Fruit fly (Drosophila melanogaster) whole organism, embryonic: ENCODE measurements around the gene Usp10.

Experiments
- Bdp1 ChIP-seq: fragments of 200-800 bp; sonication (Bioruptor generic); optimal IDR thresholded peaks from 3 replicates; lab custom pipeline; 2016; ENCODE audit warnings: missing biosample characterization, missing genetic modification characterization
- BtbVII ChIP-seq: fragments of 200-800 bp; sonication (Bioruptor generic); optimal IDR thresholded peaks from 3 replicates; lab custom pipeline; 2017; ENCODE audit warnings: missing biosample characterization, mild to moderate bottlenecking, missing genetic modification characterization
- CG1024 ChIP-seq: fragments of 200-800 bp; sonication (Bioruptor generic); IDR thresholded peaks from 2 replicates; pipeline ENCODE4 v1.3.6; 2022; ENCODE audit warnings: missing biosample characterization, missing genetic modification characterization
- CG10565 ChIP-seq: fragments of 200-800 bp; sonication (Bioruptor generic); optimal IDR thresholded peaks from 3 replicates; lab custom pipeline; 2016; ENCODE audit warnings: missing biosample characterization, mild to moderate bottlenecking, missing genetic modification characterization
- CG11247 ChIP-seq: fragments of 200-800 bp; sonication (Bioruptor generic); IDR thresholded peaks from 2 replicates; pipeline ENCODE4 v1.3.6; 2022; ENCODE audit warnings: missing biosample characterization, missing genetic modification characterization
- CG12219 ChIP-seq: fragments of 200-800 bp; sonication (Bioruptor generic); optimal IDR thresholded peaks from 3 replicates; lab custom pipeline; 2018; ENCODE audit warnings: missing biosample characterization, mild to moderate bottlenecking, missing genetic modification characterization
- CG14050 ChIP-seq: fragments of 200-800 bp; sonication (Bioruptor generic); IDR thresholded peaks from 3 replicates; pipeline ENCODE4 v1.3.6; 2022; ENCODE audit warnings: missing biosample characterization, missing genetic modification characterization
- CG15269 ChIP-seq: fragments of 200-800 bp; sonication (Bioruptor generic); optimal IDR thresholded peaks from 2 replicates; lab custom pipeline; 2018; ENCODE audit warnings: missing biosample characterization, mild to moderate bottlenecking, missing genetic modification characterization, moderate library complexity
- CG1647 ChIP-seq: fragments of 200-800 bp; sonication (Bioruptor generic); optimal IDR thresholded peaks from 3 replicates; lab custom pipeline; 2016; ENCODE audit warnings: missing biosample characterization, missing genetic modification characterization
- CG16863 ChIP-seq: fragments of 200-800 bp; sonication (Bioruptor generic); optimal IDR thresholded peaks from 3 replicates; lab custom pipeline; 2016; ENCODE audit warnings: missing biosample characterization, missing genetic modification characterization
- CG2875 ChIP-seq: fragments of 200-800 bp; sonication (Bioruptor generic); optimal IDR thresholded peaks from 2 replicates; lab custom pipeline; 2017; ENCODE audit warnings: missing biosample characterization, mild to moderate bottlenecking, missing genetic modification characterization, missing genetic modification reagents
- CG31365 ChIP-seq: fragments of 200-800 bp; sonication (Bioruptor generic); optimal IDR thresholded peaks from 2 replicates; lab custom pipeline; 2018; ENCODE audit warnings: missing biosample characterization, mild to moderate bottlenecking, missing genetic modification characterization
- CG31388 ChIP-seq: fragments of 200-800 bp; sonication (Bioruptor generic); optimal IDR thresholded peaks from 2 replicates; lab custom pipeline; 2016; ENCODE audit warnings: missing biosample characterization, missing genetic modification characterization
- CG32532 ChIP-seq: fragments of 200-800 bp; sonication (Bioruptor generic); IDR thresholded peaks from 2 replicates; pipeline ENCODE4 v1.3.6; 2022; ENCODE audit warnings: missing biosample characterization, missing genetic modification characterization
- CG3407 ChIP-seq: fragments of 200-800 bp; sonication (Bioruptor generic); optimal IDR thresholded peaks from 2 replicates; lab custom pipeline; 2018; ENCODE audit warnings: missing biosample characterization, mild to moderate bottlenecking, missing genetic modification characterization
- CG42726 ChIP-seq: fragments of 200-800 bp; sonication (Bioruptor generic); IDR thresholded peaks from 2 replicates; pipeline ENCODE4 v1.3.6; 2022; ENCODE audit warnings: missing biosample characterization, missing genetic modification characterization; ENCODE audit not compliant: partially characterized antibody
- CG6175 ChIP-seq: fragments of 200-800 bp; sonication (Bioruptor generic); IDR thresholded peaks from 3 replicates; pipeline ENCODE4 v1.3.6; 2022; ENCODE audit warnings: missing biosample characterization, missing genetic modification characterization
- CG6791 ChIP-seq: fragments of 200-800 bp; sonication (Bioruptor generic); IDR thresholded peaks from 3 replicates; pipeline ENCODE4 v1.3.6; 2022; ENCODE audit warnings: missing biosample characterization, missing genetic modification characterization; ENCODE audit not compliant: partially characterized antibody
- CG8089 ChIP-seq: fragments of 200-800 bp; sonication (Bioruptor generic); optimal IDR thresholded peaks from 3 replicates; lab custom pipeline; 2016; ENCODE audit warnings: missing biosample characterization, missing genetic modification characterization
- CG8290 ChIP-seq, 3 experiments: fragments of 200-800 bp; sonication (Bioruptor generic); optimal IDR thresholded peaks; 2 replicates each; lab custom pipeline; 2016 to 2019; ENCODE audit warnings: missing biosample characterization in 3 of 3, missing genetic modification characterization in 3 of 3, mild to moderate bottlenecking in 2 of 3, moderate library complexity in 1 of 3
- CG9932 ChIP-seq: fragments of 200-800 bp; sonication (Bioruptor generic); IDR thresholded peaks from 2 replicates; pipeline ENCODE4 v1.3.6; 2022; ENCODE audit warnings: missing biosample characterization, missing genetic modification characterization
- D ChIP-seq, 2 experiments: fragments of 200-800 bp in 1 of 2; fragments of >200 bp in 1 of 2; sonication (Bioruptor generic) in 1 of 2; optimal IDR thresholded peaks; 2 replicates in 1 of 2; 3 replicates in 1 of 2; lab custom pipeline; 2017; ENCODE audit warnings: mild to moderate bottlenecking in 1 of 2, missing biosample characterization in 1 of 2, missing genetic modification characterization in 1 of 2, missing genetic modification reagents in 1 of 2
- Doc2 ChIP-seq: fragments of 200-800 bp; sonication (Bioruptor generic); IDR thresholded peaks from 2 replicates; pipeline ENCODE4 v1.3.6; 2022; ENCODE audit warnings: missing biosample characterization, missing genetic modification characterization
- Drgx ChIP-seq: fragments of 200-800 bp; sonication (Bioruptor generic); IDR thresholded peaks from 2 replicates; pipeline ENCODE4 v1.3.6; 2022; ENCODE audit warnings: missing biosample characterization, missing genetic modification characterization
- HHEX ChIP-seq: fragments of 200-800 bp; sonication (Bioruptor generic); optimal IDR thresholded peaks from 3 replicates; lab custom pipeline; 2017; ENCODE audit warnings: missing biosample characterization, mild to moderate bottlenecking, missing genetic modification characterization, missing genetic modification reagents
- Hey ChIP-seq: fragments of 200-800 bp; sonication (Bioruptor generic); optimal IDR thresholded peaks from 3 replicates; lab custom pipeline; 2018; ENCODE audit warnings: missing biosample characterization, mild to moderate bottlenecking, missing genetic modification characterization
- HmgZ ChIP-seq: fragments of 200-800 bp; sonication (Bioruptor generic); optimal IDR thresholded peaks from 2 replicates; lab custom pipeline; 2018; ENCODE audit warnings: missing biosample characterization, mild to moderate bottlenecking, missing genetic modification characterization
- Oaz ChIP-seq: fragments of 200-800 bp; sonication (Bioruptor generic); IDR thresholded peaks from 2 replicates; pipeline ENCODE4 v1.3.6; 2022; ENCODE audit warnings: missing biosample characterization, missing genetic modification characterization
- Sox102F ChIP-seq: fragments of 200-800 bp; sonication (Bioruptor generic); optimal IDR thresholded peaks from 2 replicates; lab custom pipeline; 2018; ENCODE audit warnings: missing biosample characterization, mild to moderate bottlenecking, missing genetic modification characterization, moderate library complexity
- Trl ChIP-seq, 3 experiments: fragments of >200 bp in 2 of 3; fragments of 200-800 bp in 1 of 3; sonication (Bioruptor generic) in 1 of 3; optimal IDR thresholded peaks; 2 replicates in 1 of 3; 3 replicates in 2 of 3; lab custom pipeline; 2016 to 2017; ENCODE audit warnings: missing biosample characterization in 1 of 3, missing genetic modification characterization in 1 of 3
- Usf ChIP-seq: fragments of 200-800 bp; sonication (Bioruptor generic); optimal IDR thresholded peaks from 2 replicates; lab custom pipeline; 2017; ENCODE audit warnings: missing genotype, missing biosample characterization, missing genetic modification characterization
- ac ChIP-seq: fragments of 200-800 bp; sonication (Bioruptor generic); optimal IDR thresholded peaks from 3 replicates; lab custom pipeline; 2017; ENCODE audit warnings: missing biosample characterization, mild to moderate bottlenecking, missing genetic modification characterization
- bab2 ChIP-seq: fragments of 200-800 bp; sonication (Bioruptor generic); optimal IDR thresholded peaks from 2 replicates; lab custom pipeline; 2016; ENCODE audit warnings: missing biosample characterization, missing genetic modification characterization
- bowl ChIP-seq: fragments of 200-800 bp; sonication (Bioruptor generic); IDR thresholded peaks from 2 replicates; pipeline ENCODE4 v1.3.6; 2022; ENCODE audit warnings: missing biosample characterization, missing genetic modification characterization
- chn ChIP-seq: fragments of 200-800 bp; sonication (Bioruptor generic); optimal IDR thresholded peaks from 2 replicates; lab custom pipeline; 2016; ENCODE audit warnings: missing biosample characterization, missing genetic modification characterization
- fd64A ChIP-seq: fragments of 200-800 bp; sonication (Bioruptor generic); optimal IDR thresholded peaks from 3 replicates; lab custom pipeline; 2018; ENCODE audit warnings: missing biosample characterization, mild to moderate bottlenecking, missing genetic modification characterization
- gcm2 ChIP-seq: fragments of 200-800 bp; sonication (Bioruptor generic); optimal IDR thresholded peaks from 2 replicates; lab custom pipeline; 2016; ENCODE audit warnings: missing biosample characterization, missing genetic modification characterization
- h ChIP-seq: fragments of >200 bp; optimal IDR thresholded peaks from 2 replicates; lab custom pipeline; 2017
- ind ChIP-seq: fragments of 200-800 bp; sonication (Bioruptor generic); optimal IDR thresholded peaks from 3 replicates; lab custom pipeline; 2016; ENCODE audit warnings: missing biosample characterization, missing genetic modification characterization
- maf-S ChIP-seq: fragments of 200-800 bp; sonication (Bioruptor generic); optimal IDR thresholded peaks from 2 replicates; lab custom pipeline; 2016; ENCODE audit warnings: missing biosample characterization, missing genetic modification characterization
- nerfin-2 ChIP-seq: fragments of 200-800 bp; sonication (Bioruptor generic); IDR thresholded peaks from 2 replicates; pipeline ENCODE4 v1.3.6; 2022; ENCODE audit warnings: missing biosample characterization, missing genetic modification characterization; ENCODE audit not compliant: partially characterized antibody
- oc ChIP-seq: fragments of 200-800 bp; sonication (Bioruptor generic); optimal IDR thresholded peaks from 2 replicates; lab custom pipeline; 2018; ENCODE audit warnings: missing biosample characterization, mild to moderate bottlenecking, missing genetic modification characterization, moderate library complexity
- org-1 ChIP-seq: fragments of 200-800 bp; sonication (Bioruptor generic); optimal IDR thresholded peaks from 2 replicates; lab custom pipeline; 2017; ENCODE audit warnings: missing biosample characterization, missing genetic modification characterization
- pros ChIP-seq: fragments of 200-800 bp; sonication (Bioruptor generic); optimal IDR thresholded peaks from 3 replicates; lab custom pipeline; 2019; ENCODE audit warnings: missing biosample characterization, mild to moderate bottlenecking, missing genetic modification characterization, moderate library complexity
- rib ChIP-seq: fragments of 200-800 bp; sonication (Bioruptor generic); IDR thresholded peaks from 2 replicates; pipeline ENCODE4 v1.3.6; 2022; ENCODE audit warnings: missing biosample characterization, missing genetic modification characterization
- row ChIP-seq: fragments of 200-800 bp; sonication (Bioruptor generic); IDR thresholded peaks from 3 replicates; pipeline ENCODE4 v1.3.6; 2022; ENCODE audit warnings: missing biosample characterization, missing genetic modification characterization
- shn ChIP-seq: fragments of 200-800 bp; sonication (Bioruptor generic); optimal IDR thresholded peaks from 3 replicates; lab custom pipeline; 2016; ENCODE audit warnings: missing biosample characterization, missing genetic modification characterization
- ttk ChIP-seq: fragments of 200-800 bp; sonication (Bioruptor generic); IDR thresholded peaks from 2 replicates; pipeline ENCODE4 v2.1.2; 2022; ENCODE audit warnings: missing biosample characterization, missing genetic modification characterization
- unpg ChIP-seq: fragments of 200-800 bp; sonication (Bioruptor generic); optimal IDR thresholded peaks from 3 replicates; lab custom pipeline; 2018; ENCODE audit warnings: missing biosample characterization, mild to moderate bottlenecking, missing genetic modification characterization, moderate library complexity

Usp10 gene

DNA sequence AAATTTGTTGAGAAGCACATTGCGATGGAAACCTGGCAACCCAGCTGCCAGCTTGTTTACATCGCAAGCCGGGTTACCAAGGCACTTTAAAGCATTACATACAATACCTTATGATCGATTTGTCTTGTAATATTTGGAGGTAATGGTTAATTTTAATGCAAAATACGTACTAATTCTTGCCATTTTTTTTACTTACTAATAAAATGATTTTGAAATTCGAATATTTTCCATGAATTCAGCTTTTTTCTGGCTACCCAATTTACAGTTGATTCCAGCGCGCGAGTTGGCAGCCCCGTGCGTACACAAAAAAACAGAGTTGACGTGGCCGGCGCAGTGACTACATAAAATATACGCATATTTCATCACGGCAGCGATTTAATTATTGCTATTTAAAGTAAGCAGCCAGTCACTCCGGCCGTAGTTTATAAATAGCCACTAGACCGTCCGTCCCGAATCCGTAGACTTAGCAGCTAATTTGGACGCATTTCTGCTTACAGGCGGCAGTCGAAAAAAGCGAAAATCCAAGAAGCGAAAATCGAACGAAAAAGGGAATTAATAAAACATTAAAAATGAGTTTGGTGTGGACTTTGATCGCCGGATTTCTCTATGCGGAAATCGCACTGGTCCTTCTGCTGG is 34.0 kb upstream of the Usp10 start, which contains the start of the genes CG13901 and CG13887 (continued):
- TF ChIP-seq BtbVII (GFP tag; lab: Kevin White, UChicago) (peak; percentile 67), CG31388 (GFP tag; lab: Kevin White, UChicago) (peak; percentile 62), CG1647 (GFP tag; lab: Kevin White, UChicago) (peak; percentile 88), CG32532 (GFP tag; lab: Robert Waterston, UW) (peak; percentile 90), Doc2 (GFP tag; lab: Robert Waterston, UW) (peak; percentile 60; the same call in 1 of the 2 replicates), row (peak; percentile 97), Sox102F (GFP tag; lab: Kevin White, UChicago) (no peak), rib (GFP tag; lab: Robert Waterston, UW) (peak; percentile 69), chn (peak; percentile 92), CG42726 (GFP tag; lab: Robert Waterston, UW) (no peak), CG10565 (GFP tag; lab: Kevin White, UChicago) (peak; percentile 45), Oaz (GFP tag; lab: Robert Waterston, UW) (peak; percentile 78), ac (GFP tag; lab: Kevin White, UChicago) (no peak), nerfin-2 (no peak), CG11247 (peak; percentile 82), CG14050 (GFP tag; lab: Robert Waterston, UW) (peak; percentile 73; the same call in 2 of the 3 replicates), org-1 (GFP tag; lab: Kevin White, UChicago) (peak; percentile 80), CG6175 (peak; percentile 66; the same call in 2 of the 3 replicates), ind (peak; percentile 94), HHEX (GFP tag; lab: Kevin White, UChicago) (peak; percentile 79), ttk (GFP tag; lab: Robert Waterston, UW) (peak; percentile 85), CG8089 (GFP tag; lab: Kevin White, UChicago) (peak; percentile 87), CG31365 (tag; lab: Kevin White, UChicago) (peak; percentile 59), CG2875 (GFP tag; lab: Kevin White, UChicago) (peak; percentile 73), CG15269 (tag; lab: Kevin White, UChicago) (peak; percentile 89), bab2 (GFP tag; lab: Kevin White, UChicago) (peak; percentile 83), maf-S (peak; percentile 92), CG6791 (GFP tag; lab: Robert Waterston, UW) (no peak), oc (peak; percentile 82), shn (peak; percentile 93), CG16863 (peak; percentile 89), Bdp1 (GFP tag; lab: Kevin White, UChicago) (peak; percentile 84), h (lab: Kevin White, UChicago) (no peak), CG12219 (GFP tag; lab: Kevin White, UChicago) (peak; percentile 79), CG1024 (GFP tag; lab: Robert Waterston, UW) (0 out of 2 replicates have a peak, but pooled peaks have one; percentile 12), pros (GFP tag; lab: Kevin White, UChicago) (peak; percentile 2), Usf (GFP tag; lab: Kevin White, UChicago) (peak; percentile 79), unpg (GFP tag; lab: Kevin White, UChicago) (peak; percentile 90), HmgZ (peak; percentile 97), fd64A (peak; percentile 45), CG3407 (GFP tag; lab: Kevin White, UChicago) (peak; percentile 83), Hey (tag; lab: Kevin White, UChicago) (no peak), CG8290 (GFP tag; optimal IDR thresholded peaks at IDR 0.05; lab: Kevin White, UChicago) (peak; percentile 91), CG8290 (tag; optimal IDR thresholded peaks at IDR 0.05; lab: Kevin White, UChicago) (peak; percentile 67 to 84), CG9932 (peak; percentile 95), Drgx (GFP tag; lab: Robert Waterston, UW) (peak; percentile 83), D (optimal IDR thresholded peaks at IDR 0.05; lab: Kevin White, UChicago) (no peak), D (GFP tag; optimal IDR thresholded peaks at IDR 0.05; lab: Kevin White, UChicago) (peak; percentile 76), gcm2 (GFP tag; lab: Kevin White, UChicago) (peak; percentile 80), Trl (optimal IDR thresholded peaks at IDR 0.05; lab: Kevin White, UChicago) (no peak), Trl (GFP tag; optimal IDR thresholded peaks at IDR 0.05; lab: Kevin White, UChicago) (peak; percentile 94), bowl (GFP tag; lab: Robert Waterston, UW) (peak; percentile 45; the same call in 1 of the 2 replicates)
